Worm (Caenorhabditis elegans) whole organism, L1 larva: ENCODE data around the gene B0563.9.

Experiments
- C16A3.4 ChIP-seq: fragments of 150-350 bp; optimal IDR thresholded peaks from 2 replicates; lab custom pipeline; 2014; ENCODE audit warnings: missing biosample characterization, missing genetic modification characterization
- C34B4.2 ChIP-seq: sonication (generic microtip); optimal IDR thresholded peaks from 2 replicates; lab custom pipeline; 2017; ENCODE audit warnings: mild to moderate bottlenecking, missing genetic modification characterization, missing compliant biosample characterization
- F16B12.6 ChIP-seq: fragments of 150-350 bp; optimal IDR thresholded peaks from 2 replicates; lab custom pipeline; 2014; ENCODE audit warnings: missing biosample characterization, missing genetic modification characterization
- Y116A8C.19 ChIP-seq: sonication (generic microtip); optimal IDR thresholded peaks from 2 replicates; lab custom pipeline; 2016; ENCODE audit warnings: missing compliant biosample characterization, missing genetic modification characterization, borderline replicate concordance
- alr-1 ChIP-seq: fragments of 200-800 bp; sonication (Bioruptor generic); optimal IDR thresholded peaks from 2 replicates; lab custom pipeline; 2018; ENCODE audit warnings: borderline replicate concordance, mild to moderate bottlenecking, missing genetic modification characterization, missing compliant biosample characterization
- blmp-1 ChIP-seq: fragments of 150-350 bp; optimal IDR thresholded peaks from 2 replicates; lab custom pipeline; 2014; ENCODE audit warnings: missing biosample characterization, missing genetic modification characterization
- ceh-63 ChIP-seq: fragments of 200-800 bp; sonication (Bioruptor generic); optimal IDR thresholded peaks from 2 replicates; lab custom pipeline; 2018; ENCODE audit warnings: mild to moderate bottlenecking, missing genetic modification characterization, missing compliant biosample characterization
- ceh-90 ChIP-seq: sonication (generic microtip); optimal IDR thresholded peaks from 2 replicates; lab custom pipeline; 2016; ENCODE audit warnings: missing genetic modification characterization, missing compliant biosample characterization
- ces-1 ChIP-seq: fragments of 150-350 bp; optimal IDR thresholded peaks from 2 replicates; lab custom pipeline; 2014; ENCODE audit warnings: missing biosample characterization, missing genetic modification reagents, missing genetic modification characterization
- efl-1 ChIP-seq, 4 experiments: fragments of 150-350 bp; optimal IDR thresholded peaks in 3 of 4; peaks in 1 of 4; 1 replicate in 1 of 4; 2 replicates in 3 of 4; lab custom pipeline; 2014; ENCODE audit warnings: missing biosample characterization in 2 of 4, missing genetic modification characterization in 2 of 4, missing genetic modification reagents in 2 of 4
- ets-5 ChIP-seq: fragments of 200-800 bp; sonication (Bioruptor generic); IDR thresholded peaks from 2 replicates; pipeline ENCODE4 v1.3.6; 2022; ENCODE audit warnings: missing genetic modification characterization, missing compliant biosample characterization
- fkh-4 ChIP-seq: sonication (generic microtip); optimal IDR thresholded peaks from 2 replicates; lab custom pipeline; 2016; ENCODE audit warnings: missing compliant biosample characterization, missing genetic modification characterization, borderline replicate concordance
- fos-1 ChIP-seq: fragments of 150-350 bp; optimal IDR thresholded peaks from 2 replicates; lab custom pipeline; 2014; ENCODE audit warnings: missing biosample characterization, missing genetic modification characterization
- hlh-4 ChIP-seq: sonication (generic microtip); optimal IDR thresholded peaks from 2 replicates; lab custom pipeline; 2016; ENCODE audit warnings: mild to moderate bottlenecking, missing genetic modification characterization, missing compliant biosample characterization
- hpl-2 ChIP-seq: fragments of 150-350 bp; optimal IDR thresholded peaks from 2 replicates; lab custom pipeline; 2014; ENCODE audit warnings: missing biosample characterization, missing genetic modification reagents, missing genetic modification characterization
- irx-1 ChIP-seq: sonication (generic microtip); optimal IDR thresholded peaks from 2 replicates; lab custom pipeline; 2016; ENCODE audit warnings: missing genetic modification characterization, missing compliant biosample characterization
- isw-1 ChIP-seq: fragments of 200-800 bp; sonication (Bioruptor generic); IDR thresholded peaks from 2 replicates; pipeline ENCODE4 v1.3.6; 2022; ENCODE audit warnings: missing genetic modification characterization, missing compliant biosample characterization
- jun-1 ChIP-seq: fragments of 150-350 bp; optimal IDR thresholded peaks from 2 replicates; lab custom pipeline; 2014; ENCODE audit warnings: missing biosample characterization, missing genetic modification reagents, missing genetic modification characterization
- lin-15B ChIP-seq: fragments of 150-350 bp; sonication (generic microtip); optimal IDR thresholded peaks from 3 replicates; lab custom pipeline; 2014; ENCODE audit warnings: missing biosample characterization, missing genetic modification characterization
- lin-35 ChIP-seq, 2 experiments: fragments of 150-350 bp; optimal IDR thresholded peaks; 2 replicates each; lab custom pipeline; 2014; ENCODE audit warnings: missing biosample characterization in 2 of 2, missing genetic modification characterization in 2 of 2, missing genetic modification reagents in 2 of 2
- lin-39 ChIP-seq: fragments of 150-350 bp; optimal IDR thresholded peaks from 2 replicates; lab custom pipeline; 2014; ENCODE audit warnings: missing biosample characterization, missing genetic modification reagents, missing genetic modification characterization
- lir-3 ChIP-seq: sonication (generic microtip); optimal IDR thresholded peaks from 2 replicates; lab custom pipeline; 2016; ENCODE audit warnings: mild to moderate bottlenecking, missing genetic modification characterization, moderate library complexity, missing compliant biosample characterization; ENCODE audit not compliant: poor library complexity
- lsy-2 ChIP-seq, 2 experiments: fragments of 150-350 bp; optimal IDR thresholded peaks; 2 replicates each; lab custom pipeline; 2014; ENCODE audit warnings: missing biosample characterization in 2 of 2, missing genetic modification characterization in 2 of 2
- mab-9 ChIP-seq: fragments of 200-800 bp; sonication (Bioruptor generic); IDR thresholded peaks from 2 replicates; pipeline ENCODE4 v1.3.6; 2022; ENCODE audit warnings: missing genetic modification reagents, missing genetic modification characterization, missing compliant biosample characterization
- mdl-1 ChIP-seq, 2 experiments: fragments of 150-350 bp; optimal IDR thresholded peaks; 2 replicates each; lab custom pipeline; 2014 to 2017; ENCODE audit warnings: missing biosample characterization in 2 of 2, missing genetic modification characterization in 2 of 2, inconsistent platforms in 1 of 2
- mef-2 ChIP-seq: fragments of 150-350 bp; optimal IDR thresholded peaks from 2 replicates; lab custom pipeline; 2014; ENCODE audit warnings: missing biosample characterization, missing genetic modification characterization
- nhr-12 ChIP-seq: sonication (generic microtip); optimal IDR thresholded peaks from 2 replicates; lab custom pipeline; 2017; ENCODE audit warnings: missing biosample characterization, missing genetic modification characterization
- nhr-20 ChIP-seq: sonication (generic microtip); optimal IDR thresholded peaks from 2 replicates; lab custom pipeline; 2016; ENCODE audit warnings: mild to moderate bottlenecking, missing genetic modification characterization, missing compliant biosample characterization
- nhr-28 ChIP-seq: fragments of 150-350 bp; optimal IDR thresholded peaks from 2 replicates; lab custom pipeline; 2014; ENCODE audit warnings: missing biosample characterization, missing genetic modification characterization
- nhr-47 ChIP-seq: sonication (generic microtip); optimal IDR thresholded peaks from 2 replicates; lab custom pipeline; 2016; ENCODE audit warnings: mild to moderate bottlenecking, missing genetic modification characterization, moderate library complexity, missing compliant biosample characterization
- nhr-71 ChIP-seq: sonication (generic microtip); optimal IDR thresholded peaks from 2 replicates; lab custom pipeline; 2016; ENCODE audit warnings: mild to moderate bottlenecking, missing genetic modification characterization, moderate library complexity, missing compliant biosample characterization
- nhr-84 ChIP-seq: sonication (generic microtip); optimal IDR thresholded peaks from 2 replicates; lab custom pipeline; 2017; ENCODE audit warnings: missing biosample characterization, missing genetic modification characterization
- nhr-85 ChIP-seq: sonication (generic microtip); peaks from one replicate; lab custom pipeline; 2016; ENCODE audit warnings: missing genetic modification characterization, inconsistent platforms, missing compliant biosample characterization
- nhr-90 ChIP-seq: sonication (generic microtip); optimal IDR thresholded peaks from 2 replicates; lab custom pipeline; 2016; ENCODE audit warnings: mild to moderate bottlenecking, missing genetic modification characterization, missing compliant biosample characterization; ENCODE audit not compliant: poor library complexity
- pax-3 ChIP-seq: fragments of 200-800 bp; sonication (Bioruptor generic); optimal IDR thresholded peaks from 2 replicates; lab custom pipeline; 2018; ENCODE audit warnings: mild to moderate bottlenecking, missing genetic modification characterization, moderate library complexity, missing compliant biosample characterization
- pqm-1 ChIP-seq: sonication (generic microtip); optimal IDR thresholded peaks from 3 replicates; lab custom pipeline; 2017; ENCODE audit warnings: missing biosample characterization, missing genetic modification characterization
- rnt-1 ChIP-seq: sonication (generic microtip); optimal IDR thresholded peaks from 2 replicates; lab custom pipeline; 2016; ENCODE audit warnings: mild to moderate bottlenecking, missing genetic modification characterization, moderate library complexity, missing compliant biosample characterization
- snu-23 ChIP-seq: sonication (generic microtip); optimal IDR thresholded peaks from 2 replicates; lab custom pipeline; 2016; ENCODE audit warnings: missing genetic modification characterization, missing compliant biosample characterization
- sox-4 ChIP-seq: sonication (generic microtip); optimal IDR thresholded peaks from 2 replicates; lab custom pipeline; 2016; ENCODE audit warnings: missing genetic modification characterization, missing compliant biosample characterization
- sptf-1 ChIP-seq: fragments of 150-350 bp; optimal IDR thresholded peaks from 2 replicates; lab custom pipeline; 2014; ENCODE audit warnings: missing biosample characterization, missing genetic modification characterization
- sup-37 ChIP-seq: fragments of 200-800 bp; sonication (Bioruptor generic); optimal IDR thresholded peaks from 2 replicates; lab custom pipeline; 2018; ENCODE audit warnings: mild to moderate bottlenecking, missing genetic modification characterization, missing compliant biosample characterization
- swsn-7 ChIP-seq: sonication (generic microtip); optimal IDR thresholded peaks from 2 replicates; lab custom pipeline; 2016; ENCODE audit warnings: missing genetic modification characterization, missing compliant biosample characterization
- tbx-2 ChIP-seq: sonication (generic microtip); optimal IDR thresholded peaks from 2 replicates; lab custom pipeline; 2016; ENCODE audit warnings: missing genetic modification characterization, missing compliant biosample characterization
- tlp-1 ChIP-seq: fragments of 150-350 bp; optimal IDR thresholded peaks from 2 replicates; lab custom pipeline; 2014; ENCODE audit warnings: missing biosample characterization, missing genetic modification characterization
- unc-130 ChIP-seq: fragments of 150-350 bp; optimal IDR thresholded peaks from 2 replicates; lab custom pipeline; 2017; ENCODE audit warnings: missing biosample characterization, missing genetic modification characterization, inconsistent platforms
- unc-98 ChIP-seq: fragments of 200-800 bp; sonication (Bioruptor generic); IDR thresholded peaks from 2 replicates; pipeline ENCODE4 v1.3.6; 2022; ENCODE audit warnings: missing genetic modification characterization, missing compliant biosample characterization
- xbp-1 ChIP-seq: sonication (generic microtip); optimal IDR thresholded peaks from 2 replicates; lab custom pipeline; 2016; ENCODE audit warnings: missing genetic modification characterization, missing compliant biosample characterization
- zip-4 ChIP-seq: fragments of 200-800 bp; sonication (Bioruptor generic); optimal IDR thresholded peaks from 2 replicates; lab custom pipeline; 2018; ENCODE audit warnings: mild to moderate bottlenecking, missing genetic modification characterization, moderate library complexity, missing compliant biosample characterization
- ztf-11 ChIP-seq, 2 experiments: sonication (generic microtip); optimal IDR thresholded peaks; 2 replicates each; lab custom pipeline; 2016 to 2017; ENCODE audit warnings: missing genetic modification characterization in 2 of 2, missing biosample characterization in 1 of 2, missing compliant biosample characterization in 1 of 2
- ztf-4 ChIP-seq: fragments of 150-350 bp; optimal IDR thresholded peaks from 2 replicates; lab custom pipeline; 2014; ENCODE audit warnings: missing biosample characterization, missing genetic modification characterization

B0563.9 gene

ce11 chrX:9146953-9147352 is 21.4 kb upstream of the B0563.9 start (continued):
- TF ChIP-seq efl-1 (optimal IDR thresholded peaks at IDR 0.05; lab: Kevin White, UChicago) (no peak), efl-1 (GFP tag; optimal IDR thresholded peaks at IDR 0.05 in 1 of 2; lab: Kevin White, UChicago) (no peak), mdl-1 (tag; optimal IDR thresholded peaks at IDR 0.05; lab: Kevin White, UChicago) (peak in 1 of 2 experiments; percentile 36), nhr-90 (tag; lab: Kevin White, UChicago) (peak; percentile 62), fos-1 (tag; lab: Kevin White, UChicago) (no peak), nhr-85 (tag; lab: Kevin White, UChicago) (peak; percentile 94), nhr-47 (tag; lab: Kevin White, UChicago) (peak; percentile 11), sup-37 (GFP tag; lab: Kevin White, UChicago) (no peak), C34B4.2 (tag; lab: Kevin White, UChicago) (no peak), fkh-4 (tag; lab: Kevin White, UChicago) (no peak), nhr-84 (tag; lab: Kevin White, UChicago) (no peak)

- TF ChIP-seq sptf-1 (tag; lab: Kevin White, UChicago) (no peak), lin-15B (tag; lab: Kevin White, UChicago) (peak; percentile 30), lsy-2 (tag; optimal IDR thresholded peaks at IDR 0.05; lab: Kevin White, UChicago) (peak; percentile 13 to 73), ztf-11 (tag; optimal IDR thresholded peaks at IDR 0.05; lab: Kevin White, UChicago) (no peak), mdl-1 (tag; optimal IDR thresholded peaks at IDR 0.05; lab: Kevin White, UChicago) (peak in 1 of 2 experiments; percentile 59), rnt-1 (tag; lab: Kevin White, UChicago) (no peak), alr-1 (no peak), blmp-1 (tag; lab: Kevin White, UChicago) (peak; percentile 96), xbp-1 (tag; lab: Kevin White, UChicago) (peak; percentile 75), pqm-1 (tag; lab: Kevin White, UChicago) (no peak), sox-4 (tag; lab: Kevin White, UChicago) (no peak), ceh-90 (tag; lab: Kevin White, UChicago) (no peak), nhr-84 (tag; lab: Kevin White, UChicago) (no peak), ztf-4 (tag; lab: Kevin White, UChicago) (no peak), hpl-2 (no peak), fkh-4 (tag; lab: Kevin White, UChicago) (no peak), lin-39 (tag; lab: Kevin White, UChicago) (no peak), hlh-4 (tag; lab: Kevin White, UChicago) (no peak), tbx-2 (tag; lab: Kevin White, UChicago) (peak; percentile 53), swsn-7 (tag; lab: Kevin White, UChicago) (peak; percentile 51), Y116A8C.19 (no peak), C16A3.4 (peak; percentile 80), ets-5 (no peak), pax-3 (tag; lab: Kevin White, UChicago) (no peak), isw-1 (no peak; the same call in 1 of the 2 replicates), C34B4.2 (tag; lab: Kevin White, UChicago) (no peak), unc-130 (peak; percentile 22), nhr-71 (tag; lab: Kevin White, UChicago) (peak; percentile 58), tlp-1 (no peak), ces-1 (no peak), mab-9 (GFP tag; lab: Robert Waterston, UW) (no peak), unc-98 (no peak), snu-23 (GFP tag; lab: Kevin White, UChicago) (peak; percentile 73), ceh-63 (GFP tag; lab: Kevin White, UChicago) (no peak), nhr-28 (tag; lab: Kevin White, UChicago) (no peak), sup-37 (GFP tag; lab: Kevin White, UChicago) (no peak), F16B12.6 (tag; lab: Kevin White, UChicago) (no peak), mef-2 (tag; lab: Kevin White, UChicago) (no peak), jun-1 (tag; lab: Kevin White, UChicago) (no peak), lin-35 (GFP tag; optimal IDR thresholded peaks at IDR 0.05; lab: Kevin White, UChicago) (peak; percentile 44 to 74), nhr-12 (tag; lab: Kevin White, UChicago) (no peak), zip-4 (no peak), irx-1 (tag; lab: Kevin White, UChicago) (no peak), lir-3 (tag; lab: Kevin White, UChicago) (no peak), nhr-20 (peak; percentile 64)
Measured at ce11 chrX:9150269-9150744, 18.0 kb upstream of the B0563.9 start, which contains the start of gene tmbi-4. Gene tmbi-4, plus strand, starts transcription at chrX:9150694.
